Worm (Caenorhabditis elegans): ENCODE data around the gene clec-191.

DNA sequence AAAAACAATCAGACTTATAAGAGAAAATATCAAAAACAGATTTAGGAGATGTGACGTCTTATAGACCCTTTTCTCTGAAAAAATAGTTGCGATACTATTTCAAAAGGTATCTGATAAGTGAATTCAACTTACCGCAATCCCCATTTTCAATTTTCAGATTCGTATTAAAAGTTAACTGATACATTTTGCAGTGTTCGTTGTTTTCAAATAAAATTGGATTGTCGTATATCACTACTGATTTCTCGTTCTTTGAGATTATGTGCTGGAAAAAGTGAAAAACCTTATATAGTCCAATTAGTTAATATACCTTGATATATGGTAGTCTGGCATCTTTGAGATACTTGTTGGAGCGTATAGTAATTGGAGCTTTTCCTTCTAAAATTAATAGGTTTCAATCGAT lies 50.0 kb downstream of the clec-191 start:
- TF ChIP-seq flt-1 (GFP tag; IDR thresholded peaks at IDR 0.05) (no peak), klf-2 (GFP tag; conservative IDR thresholded peaks at IDR 0.05) (no peak), ztf-29 (GFP tag; IDR thresholded peaks at IDR 0.05) (no peak), med-1 (GFP tag; optimal IDR thresholded peaks at IDR 0.05; ENCODE audit: insufficient read depth) (no peak), tab-1 (GFP tag; IDR thresholded peaks at IDR 0.05) (no peak)

Data from whole organism, midembryonic.